Fruit fly (Drosophila melanogaster): ENCODE data around the gene FER.

The FER gene

dm6 chr3R:9434543-9435407, 40.4 kb upstream of the FER start (continued):
- TF ChIP-seq seq (GFP tag; IDR thresholded peaks at IDR 0.05) (peak; percentile 94), Bdp1 (GFP tag; optimal IDR thresholded peaks at IDR 0.05) (peak; percentile 34), Hmx (GFP tag; optimal IDR thresholded peaks at IDR 0.05) (peak; percentile 63), CG9797 (GFP tag; optimal IDR thresholded peaks at IDR 0.05) (no peak), ems (GFP tag; optimal IDR thresholded peaks at IDR 0.05) (no peak), CG4328 (GFP tag; optimal IDR thresholded peaks at IDR 0.05) (peak; percentile 31), dm (GFP tag; optimal IDR thresholded peaks at IDR 0.05) (peak; percentile 73), CG3281 (GFP tag; optimal IDR thresholded peaks at IDR 0.05) (peak; percentile 87), ci (GFP tag; IDR thresholded peaks at IDR 0.05) (peak; percentile 93), nerfin-2 (GFP tag; IDR thresholded peaks at IDR 0.05; ENCODE audit: partially characterized antibody) (no peak), Dek (tag; optimal IDR thresholded peaks at IDR 0.05) (peak; percentile 87), CG30020 (tag; optimal IDR thresholded peaks at IDR 0.05) (no peak), Fer3 (tag; optimal IDR thresholded peaks at IDR 0.05) (peak; percentile 87), CG16815 (GFP tag; optimal IDR thresholded peaks at IDR 0.05) (peak; percentile 52), schlank (tag; optimal IDR thresholded peaks at IDR 0.05) (peak; percentile 9), Hey (tag; optimal IDR thresholded peaks at IDR 0.05) (no peak), ttk (GFP tag; IDR thresholded peaks at IDR 0.05) (peak; percentile 81), CG10565 (GFP tag; optimal IDR thresholded peaks at IDR 0.05) (no peak), Dip3 (GFP tag; optimal IDR thresholded peaks at IDR 0.05) (peak; percentile 69), CG32772 (GFP tag; IDR thresholded peaks at IDR 0.05) (peak; percentile 86), Trl (optimal IDR thresholded peaks at IDR 0.05) (peak; percentile 39 to 43), Trl (GFP tag; optimal IDR thresholded peaks at IDR 0.05) (peak; percentile 78), CG9727 (GFP tag; optimal IDR thresholded peaks at IDR 0.05) (peak; percentile 84), CG11456 (GFP tag; IDR thresholded peaks at IDR 0.05) (peak; percentile 82), crp (GFP tag; optimal IDR thresholded peaks at IDR 0.05) (peak in 1 of 2 experiments; percentile 33), row (GFP tag; IDR thresholded peaks at IDR 0.05) (peak; percentile 90), sim (GFP tag; IDR thresholded peaks at IDR 0.05) (peak; percentile 57; the same call in 1 of the 2 replicates), CG9437 (GFP tag; optimal IDR thresholded peaks at IDR 0.05) (peak; percentile 72), CG10321 (GFP tag; IDR thresholded peaks at IDR 0.05) (peak; percentile 65; the same call in 1 of the 2 replicates), Adf1 (GFP tag; IDR thresholded peaks at IDR 0.05) (peak; percentile 60), CG42726 (GFP tag; IDR thresholded peaks at IDR 0.05; ENCODE audit: partially characterized antibody) (no peak), CG11398 (GFP tag; optimal IDR thresholded peaks at IDR 0.05) (peak; percentile 10), CG2875 (GFP tag; optimal IDR thresholded peaks at IDR 0.05) (peak; percentile 56), CG17829 (tag; optimal IDR thresholded peaks at IDR 0.05) (peak; percentile 83), sna (GFP tag; IDR thresholded peaks at IDR 0.05; ENCODE audit: partially characterized antibody) (no peak), Dip2 (GFP tag; IDR thresholded peaks at IDR 0.05) (no peak), Sin3A (optimal IDR thresholded peaks at IDR 0.05) (no peak), CG10267 (tag; optimal IDR thresholded peaks at IDR 0.05) (peak; percentile 82), CoRest (tag; optimal IDR thresholded peaks at IDR 0.05) (peak; percentile 89), sug (tag; optimal IDR thresholded peaks at IDR 0.05) (peak; percentile 66), CG13894 (tag; optimal IDR thresholded peaks at IDR 0.05) (peak; percentile 69), pho (GFP tag; optimal IDR thresholded peaks at IDR 0.05) (peak; percentile 82), en (GFP tag; optimal IDR thresholded peaks at IDR 0.05) (peak; percentile 41), fd3F (GFP tag; optimal IDR thresholded peaks at IDR 0.05) (peak; percentile 80), Atf6 (GFP tag; IDR thresholded peaks at IDR 0.05) (peak; percentile 91), BEAF-32 (GFP tag; optimal IDR thresholded peaks at IDR 0.05) (no peak), CG12071 (GFP tag; optimal IDR thresholded peaks at IDR 0.05) (peak; percentile 61), Rfx (GFP tag; IDR thresholded peaks at IDR 0.05) (peak; percentile 89), Vsx1 (GFP tag; optimal IDR thresholded peaks at IDR 0.05) (peak; percentile 88)

Data from whole organism, embryonic.